Fruit fly (Drosophila melanogaster) whole organism, embryonic: Measurements from ENCODE around the gene CG10283.

Experiments used
- Blimp-1 ChIP-seq: fragments of 200-800 bp; sonication (Bioruptor generic); optimal IDR thresholded peaks from 3 replicates; lab custom pipeline; 2018; ENCODE audit warnings: missing biosample characterization, missing genetic modification characterization, mild to moderate bottlenecking, moderate library complexity, missing genetic modification reagents
- CG10147 ChIP-seq: fragments of 200-800 bp; sonication (Bioruptor generic); optimal IDR thresholded peaks from 2 replicates; lab custom pipeline; 2019; ENCODE audit warnings: missing biosample characterization, mild to moderate bottlenecking, missing genetic modification characterization, moderate library complexity
- CG10321 ChIP-seq: fragments of 200-800 bp; sonication (Bioruptor generic); IDR thresholded peaks from 2 replicates; pipeline ENCODE4 v1.3.6; 2022; ENCODE audit warnings: missing biosample characterization, missing genetic modification characterization
- CG10543 ChIP-seq: fragments of 200-800 bp; sonication (Bioruptor generic); optimal IDR thresholded peaks from 3 replicates; lab custom pipeline; 2017; ENCODE audit warnings: missing biosample characterization, mild to moderate bottlenecking, missing genetic modification characterization, moderate library complexity
- CG11723 ChIP-seq: fragments of 200-800 bp; sonication (Bioruptor generic); optimal IDR thresholded peaks from 2 replicates; lab custom pipeline; 2017; ENCODE audit warnings: missing biosample characterization, mild to moderate bottlenecking, missing genetic modification characterization
- CG13123 ChIP-seq: fragments of 200-800 bp; sonication (Bioruptor generic); optimal IDR thresholded peaks from 2 replicates; lab custom pipeline; 2016; ENCODE audit warnings: missing biosample characterization, missing genetic modification characterization
- CG14667 ChIP-seq: fragments of 200-800 bp; sonication (Bioruptor generic); IDR thresholded peaks from 2 replicates; pipeline ENCODE4 v1.3.6; 2022; ENCODE audit warnings: missing biosample characterization, missing genetic modification characterization
- CG15073 ChIP-seq: fragments of 200-800 bp; sonication (Bioruptor generic); optimal IDR thresholded peaks from 2 replicates; lab custom pipeline; 2016; ENCODE audit warnings: missing biosample characterization, missing genetic modification characterization
- CG17186 ChIP-seq: fragments of 200-800 bp; sonication (Bioruptor generic); optimal IDR thresholded peaks from 3 replicates; lab custom pipeline; 2017; ENCODE audit warnings: missing biosample characterization, missing genetic modification reagents, missing genetic modification characterization
- CG17361 ChIP-seq: fragments of 200-800 bp; sonication (Bioruptor generic); IDR thresholded peaks from 3 replicates; pipeline ENCODE4 v1.3.6; 2022; ENCODE audit warnings: missing biosample characterization, missing genetic modification characterization
- CG1792 ChIP-seq: fragments of 200-800 bp; sonication (Bioruptor generic); optimal IDR thresholded peaks from 2 replicates; lab custom pipeline; 2016; ENCODE audit warnings: missing biosample characterization, missing genetic modification characterization
- CG18619 ChIP-seq: fragments of 200-800 bp; sonication (Bioruptor generic); optimal IDR thresholded peaks from 3 replicates; lab custom pipeline; 2017; ENCODE audit warnings: missing biosample characterization, mild to moderate bottlenecking, missing genetic modification characterization
- CG2889 ChIP-seq: fragments of 200-800 bp; sonication (Bioruptor generic); IDR thresholded peaks from 3 replicates; pipeline ENCODE4 v1.3.6; 2022; ENCODE audit warnings: missing biosample characterization, missing genetic modification characterization
- CG30431 ChIP-seq: fragments of 200-800 bp; sonication (Bioruptor generic); optimal IDR thresholded peaks from 2 replicates; lab custom pipeline; 2017; ENCODE audit warnings: missing biosample characterization, missing genetic modification characterization
- CG34376 ChIP-seq: fragments of 200-800 bp; sonication (Bioruptor generic); optimal IDR thresholded peaks from 2 replicates; lab custom pipeline; 2018; ENCODE audit warnings: missing biosample characterization, mild to moderate bottlenecking, missing genetic modification characterization
- CG3847 ChIP-seq: fragments of 200-800 bp; sonication (Bioruptor generic); IDR thresholded peaks from 2 replicates; pipeline ENCODE4 v1.3.6; 2022; ENCODE audit warnings: missing biosample characterization, missing genetic modification characterization
- CG4282 ChIP-seq: fragments of 200-800 bp; sonication (Bioruptor generic); optimal IDR thresholded peaks from 2 replicates; lab custom pipeline; 2016; ENCODE audit warnings: missing biosample characterization, missing genetic modification characterization
- CG4360 ChIP-seq: fragments of 200-800 bp; sonication (Bioruptor generic); IDR thresholded peaks from 2 replicates; pipeline ENCODE4 v1.3.6; 2022; ENCODE audit warnings: missing biosample characterization, missing genetic modification characterization
- CG8478 ChIP-seq: fragments of >200 bp; optimal IDR thresholded peaks from 2 replicates; lab custom pipeline; 2018
- CoRest ChIP-seq: fragments of 200-800 bp; sonication (Bioruptor generic); optimal IDR thresholded peaks from 3 replicates; lab custom pipeline; 2018; ENCODE audit warnings: missing biosample characterization, mild to moderate bottlenecking, missing genetic modification characterization, moderate library complexity
- CrebB ChIP-seq: fragments of 200-800 bp; sonication (Bioruptor generic); optimal IDR thresholded peaks from 3 replicates; lab custom pipeline; 2018; ENCODE audit warnings: missing biosample characterization, mild to moderate bottlenecking, missing genetic modification characterization
- Drgx ChIP-seq: fragments of 200-800 bp; sonication (Bioruptor generic); IDR thresholded peaks from 2 replicates; pipeline ENCODE4 v1.3.6; 2022; ENCODE audit warnings: missing biosample characterization, missing genetic modification characterization
- Eip74EF ChIP-seq, 2 experiments: fragments of 200-800 bp in 1 of 2; fragments of >200 bp in 1 of 2; sonication (Bioruptor generic) in 1 of 2; optimal IDR thresholded peaks; 2 replicates each; lab custom pipeline; 2017 to 2019; ENCODE audit warnings: missing biosample characterization in 2 of 2, missing genetic modification characterization in 2 of 2, mild to moderate bottlenecking in 1 of 2, moderate library complexity in 1 of 2
- Ets97D ChIP-seq: fragments of 200-800 bp; sonication (Bioruptor generic); optimal IDR thresholded peaks from 3 replicates; lab custom pipeline; 2016; ENCODE audit warnings: missing biosample characterization, missing genetic modification characterization
- Hey ChIP-seq: fragments of 200-800 bp; sonication (Bioruptor generic); optimal IDR thresholded peaks from 3 replicates; lab custom pipeline; 2018; ENCODE audit warnings: missing biosample characterization, mild to moderate bottlenecking, missing genetic modification characterization
- Mad ChIP-seq: fragments of 200-800 bp; sonication (Bioruptor generic); optimal IDR thresholded peaks from 2 replicates; lab custom pipeline; 2016; ENCODE audit warnings: missing biosample characterization, missing genetic modification characterization
- NFAT ChIP-seq: fragments of 200-800 bp; sonication (Bioruptor generic); IDR thresholded peaks from 2 replicates; pipeline ENCODE4 v1.3.6; 2022; ENCODE audit warnings: missing biosample characterization, missing genetic modification characterization
- Optix ChIP-seq: fragments of 200-800 bp; sonication (Bioruptor generic); IDR thresholded peaks from 3 replicates; pipeline ENCODE4 v1.3.6; 2022; ENCODE audit warnings: missing biosample characterization, missing genetic modification characterization
- Sry-δ ChIP-seq: fragments of 200-800 bp; sonication (Bioruptor generic); optimal IDR thresholded peaks from 2 replicates; lab custom pipeline; 2016; ENCODE audit warnings: missing biosample characterization, missing genetic modification characterization
- ac ChIP-seq: fragments of 200-800 bp; sonication (Bioruptor generic); optimal IDR thresholded peaks from 3 replicates; lab custom pipeline; 2017; ENCODE audit warnings: missing biosample characterization, mild to moderate bottlenecking, missing genetic modification characterization
- ap ChIP-seq: fragments of 200-800 bp; sonication (Bioruptor generic); IDR thresholded peaks from 2 replicates; pipeline ENCODE4 v1.3.6; 2022; ENCODE audit warnings: missing biosample characterization, missing genetic modification characterization
- ash1 ChIP-seq: fragments of 200-800 bp; sonication (Bioruptor generic); optimal IDR thresholded peaks from 2 replicates; lab custom pipeline; 2018; ENCODE audit warnings: missing biosample characterization, mild to moderate bottlenecking, missing genetic modification characterization
- bab2 ChIP-seq: fragments of 200-800 bp; sonication (Bioruptor generic); optimal IDR thresholded peaks from 2 replicates; lab custom pipeline; 2016; ENCODE audit warnings: missing biosample characterization, missing genetic modification characterization
- bowl ChIP-seq: fragments of 200-800 bp; sonication (Bioruptor generic); IDR thresholded peaks from 2 replicates; pipeline ENCODE4 v1.3.6; 2022; ENCODE audit warnings: missing biosample characterization, missing genetic modification characterization
- crp ChIP-seq, 2 experiments: fragments of 200-800 bp; sonication (Bioruptor generic); optimal IDR thresholded peaks; 2 replicates in 1 of 2; 3 replicates in 1 of 2; lab custom pipeline; 2017; ENCODE audit warnings: missing biosample characterization in 2 of 2, missing genetic modification characterization in 2 of 2, mild to moderate bottlenecking in 1 of 2, moderate library complexity in 1 of 2
- dm ChIP-seq: fragments of 200-800 bp; sonication (Bioruptor generic); optimal IDR thresholded peaks from 3 replicates; lab custom pipeline; 2016; ENCODE audit warnings: missing biosample characterization, missing genetic modification characterization
- dmrt11E ChIP-seq: fragments of 200-800 bp; sonication (Bioruptor generic); optimal IDR thresholded peaks from 3 replicates; lab custom pipeline; 2018; ENCODE audit warnings: missing biosample characterization, mild to moderate bottlenecking, missing genetic modification characterization, moderate library complexity
- esg ChIP-seq: fragments of 200-800 bp; sonication (Bioruptor generic); conservative IDR thresholded peaks from 2 replicates; pipeline ENCODE4 v1.3.6; 2022; ENCODE audit warnings: missing biosample characterization, missing genetic modification characterization
- grau ChIP-seq: fragments of 200-800 bp; optimal IDR thresholded peaks from 3 replicates; lab custom pipeline; 2019; ENCODE audit warnings: missing biosample characterization, mild to moderate bottlenecking, missing genetic modification characterization, moderate library complexity
- h ChIP-seq: fragments of >200 bp; optimal IDR thresholded peaks from 2 replicates; lab custom pipeline; 2017
- nerfin-2 ChIP-seq: fragments of 200-800 bp; sonication (Bioruptor generic); IDR thresholded peaks from 2 replicates; pipeline ENCODE4 v1.3.6; 2022; ENCODE audit warnings: missing biosample characterization, missing genetic modification characterization; ENCODE audit not compliant: partially characterized antibody
- otp ChIP-seq: fragments of 200-800 bp; sonication (Bioruptor generic); IDR thresholded peaks from 3 replicates; pipeline ENCODE4, ENCODE4 v1.3.6; 2022; ENCODE audit warnings: missing biosample characterization, missing genetic modification characterization
- pan ChIP-seq, 4 experiments: fragments of >200 bp in 3 of 4; fragments of 200-800 bp in 1 of 4; sonication (Bioruptor generic) in 1 of 4; optimal IDR thresholded peaks in 3 of 4; IDR thresholded peaks in 1 of 4; 2 replicates each; pipeline versions ENCODE4 v1.3.6 to Lab custom; 2017 to 2022; ENCODE audit warnings: missing biosample characterization in 2 of 4, missing genetic modification characterization in 2 of 4, mixed read lengths in 1 of 4
- pb ChIP-seq: fragments of 200-800 bp; sonication (Bioruptor generic); optimal IDR thresholded peaks from 3 replicates; lab custom pipeline; 2016; ENCODE audit warnings: missing biosample characterization, missing genetic modification characterization
- prd ChIP-seq, 3 experiments: fragments of >200 bp in 2 of 3; fragments of 200-800 bp in 1 of 3; sonication (Bioruptor generic) in 1 of 3; optimal IDR thresholded peaks in 2 of 3; IDR thresholded peaks in 1 of 3; 2 replicates in 2 of 3; 3 replicates in 1 of 3; pipeline versions ENCODE4 v1.3.6 to Lab custom; 2017 to 2022; ENCODE audit warnings: missing biosample characterization in 1 of 3, missing genetic modification characterization in 1 of 3
- rib ChIP-seq: fragments of 200-800 bp; sonication (Bioruptor generic); IDR thresholded peaks from 2 replicates; pipeline ENCODE4 v1.3.6; 2022; ENCODE audit warnings: missing biosample characterization, missing genetic modification characterization
- sisA ChIP-seq: fragments of 200-800 bp; sonication (Bioruptor generic); IDR thresholded peaks from 2 replicates; pipeline ENCODE4 v1.3.6; 2022; ENCODE audit warnings: missing biosample characterization, missing genetic modification characterization
- slp2 ChIP-seq: fragments of 200-800 bp; sonication (Bioruptor generic); optimal IDR thresholded peaks from 2 replicates; lab custom pipeline; 2016; ENCODE audit warnings: missing biosample characterization, missing genetic modification characterization
- ttk ChIP-seq: fragments of 200-800 bp; sonication (Bioruptor generic); IDR thresholded peaks from 2 replicates; pipeline ENCODE4 v2.1.2; 2022; ENCODE audit warnings: missing biosample characterization, missing genetic modification characterization
- unc-4 ChIP-seq: fragments of 200-800 bp; sonication (Bioruptor generic); IDR thresholded peaks from 2 replicates; pipeline ENCODE4 v1.3.6; 2022; ENCODE audit warnings: missing biosample characterization, missing genetic modification characterization; ENCODE audit not compliant: partially characterized antibody
- vvl ChIP-seq: fragments of 200-800 bp; sonication (Bioruptor generic); IDR thresholded peaks from 2 replicates; pipeline ENCODE4 v1.3.6; 2022; ENCODE audit warnings: missing biosample characterization, missing genetic modification characterization

The CG10283 gene

dm6 chr2L:18503760-18504159, 19.4 kb upstream of the CG10283 start, which contains the start of gene kon:
kon (minus strand) TSS chr2L:18503978.
- TF ChIP-seq bab2 (GFP tag; lab: Kevin White, UChicago) = no peak
- TF ChIP-seq crp (GFP tag; optimal IDR thresholded peaks at IDR 0.05; lab: Kevin White, UChicago) = no peak
- peak; percentile 35; the same call in 1 of the 2 replicates for TF ChIP-seq Drgx (GFP tag; lab: Robert Waterston, UW)
- TF ChIP-seq CoRest (tag; lab: Kevin White, UChicago) = no peak
- TF ChIP-seq CG15073 (GFP tag; lab: Kevin White, UChicago) = no peak
- no peak for TF ChIP-seq grau (tag; lab: Kevin White, UChicago)
- no peak for TF ChIP-seq unc-4 (GFP tag; lab: Robert Waterston, UW)
- TF ChIP-seq ash1 = no peak
- TF ChIP-seq CG4360 (GFP tag; lab: Robert Waterston, UW) = no peak
- TF ChIP-seq CG13123 (GFP tag; lab: Kevin White, UChicago) = no peak
- no peak for TF ChIP-seq sisA (GFP tag; lab: Robert Waterston, UW)
- no peak for TF ChIP-seq CrebB (tag; lab: Kevin White, UChicago)
- TF ChIP-seq CG34376 (GFP tag; lab: Kevin White, UChicago) = no peak
- no peak for TF ChIP-seq Mad (GFP tag; lab: Kevin White, UChicago)
- TF ChIP-seq Ets97D (GFP tag; lab: Kevin White, UChicago) = no peak
- no peak for TF ChIP-seq slp2 (GFP tag; lab: Kevin White, UChicago)
- TF ChIP-seq CG14667 = no peak
- TF ChIP-seq CG17186 (GFP tag; lab: Kevin White, UChicago) = no peak
- peak; percentile 36; the same call in 1 of the 2 replicates for TF ChIP-seq vvl (GFP tag; lab: Robert Waterston, UW)
- peak; percentile 39; the same call in 1 of the 3 replicates for TF ChIP-seq otp (GFP tag; lab: Robert Waterston, UW)
- TF ChIP-seq CG10321 = no peak
- TF ChIP-seq Hey = no peak
- no peak for TF ChIP-seq CG11723 (GFP tag; lab: Kevin White, UChicago)
- TF ChIP-seq ttk (GFP tag; lab: Robert Waterston, UW) = no peak; the same call in 1 of the 2 replicates
- no peak for TF ChIP-seq dm (GFP tag; lab: Kevin White, UChicago)
- TF ChIP-seq CG3847 (GFP tag; lab: Robert Waterston, UW) = 0 out of 2 replicates have a peak, but pooled peaks have one; percentile 26
- TF ChIP-seq Sry-δ (GFP tag; lab: Kevin White, UChicago) = no peak
- no peak for TF ChIP-seq CG18619 (GFP tag; lab: Kevin White, UChicago)
- TF ChIP-seq ac (GFP tag; lab: Kevin White, UChicago) = no peak
- TF ChIP-seq dmrt11E (tag; lab: Kevin White, UChicago) = no peak
- no peak for TF ChIP-seq Eip74EF (GFP tag; optimal IDR thresholded peaks at IDR 0.05; lab: Kevin White, UChicago)
- TF ChIP-seq CG4282 = no peak
- no peak for TF ChIP-seq nerfin-2 (GFP tag; lab: Robert Waterston, UW)
- TF ChIP-seq NFAT = no peak
- no peak for TF ChIP-seq pan (optimal IDR thresholded peaks at IDR 0.05; lab: Kevin White, UChicago)
- no peak for TF ChIP-seq pan (GFP tag; optimal IDR thresholded peaks at IDR 0.05 in 1 of 2, IDR thresholded peaks at IDR 0.05 in 1 of 2)
- peak; percentile 49; the same call in 1 of the 2 replicates for TF ChIP-seq rib
- no peak for TF ChIP-seq CG30431 (GFP tag; lab: Kevin White, UChicago)
- no peak for TF ChIP-seq ap (GFP tag; lab: Robert Waterston, UW)
- TF ChIP-seq h (lab: Kevin White, UChicago) = no peak
- TF ChIP-seq CG10147 (GFP tag; lab: Kevin White, UChicago) = no peak
- no peak for TF ChIP-seq CG1792 (GFP tag; lab: Kevin White, UChicago)
- no peak for TF ChIP-seq bowl (GFP tag; lab: Robert Waterston, UW)
- TF ChIP-seq pb (GFP tag; lab: Kevin White, UChicago) = no peak
- TF ChIP-seq CG10543 (GFP tag; lab: Kevin White, UChicago) = peak; percentile 80
- no peak for TF ChIP-seq CG17361
- no peak for TF ChIP-seq prd (optimal IDR thresholded peaks at IDR 0.05; lab: Kevin White, UChicago)
- peak; percentile 25; the same call in 1 of the 3 replicates for TF ChIP-seq prd (GFP tag; IDR thresholded peaks at IDR 0.05; lab: Robert Waterston, UW)
- TF ChIP-seq CG2889 (GFP tag; lab: Robert Waterston, UW) = no peak
- no peak for TF ChIP-seq esg (GFP tag; lab: Robert Waterston, UW)
- no peak for TF ChIP-seq Blimp-1 (GFP tag; lab: Kevin White, UChicago)
- TF ChIP-seq Optix (GFP tag; lab: Robert Waterston, UW) = 0 out of 3 replicates have a peak, but pooled peaks have one; percentile 36
- no peak for TF ChIP-seq CG8478 (lab: Kevin White, UChicago)
